Fruit fly (Drosophila melanogaster) whole organism, embryonic: ENCODE measurements around the gene tai.

Experiments
- Aef1 ChIP-seq: fragments of 200-800 bp; sonication (Bioruptor generic); IDR thresholded peaks from 3 replicates; pipeline ENCODE4 v1.3.6; 2022; ENCODE audit warnings: missing biosample characterization, missing genetic modification characterization
- Bgb ChIP-seq: fragments of 200-800 bp; sonication (Bioruptor generic); IDR thresholded peaks from 2 replicates; pipeline ENCODE4 v1.3.6; 2022; ENCODE audit warnings: missing biosample characterization, missing genetic modification characterization; ENCODE audit not compliant: partially characterized antibody
- CG10565 ChIP-seq: fragments of 200-800 bp; sonication (Bioruptor generic); optimal IDR thresholded peaks from 3 replicates; lab custom pipeline; 2016; ENCODE audit warnings: missing biosample characterization, mild to moderate bottlenecking, missing genetic modification characterization
- CG12104 ChIP-seq: fragments of 200-800 bp; sonication (Bioruptor generic); optimal IDR thresholded peaks from 3 replicates; lab custom pipeline; 2016; ENCODE audit warnings: missing biosample characterization, missing genetic modification characterization
- CG12659 ChIP-seq: fragments of 200-800 bp; sonication (Bioruptor generic); optimal IDR thresholded peaks from 3 replicates; lab custom pipeline; 2017; ENCODE audit warnings: mild to moderate bottlenecking, missing biosample characterization, missing genetic modification reagents, missing genetic modification characterization
- CG13296 ChIP-seq: fragments of 200-800 bp; sonication (Bioruptor generic); optimal IDR thresholded peaks from 3 replicates; lab custom pipeline; 2018; ENCODE audit warnings: missing biosample characterization, mild to moderate bottlenecking, missing genetic modification characterization
- CG14965 ChIP-seq: fragments of 200-800 bp; sonication (Bioruptor generic); optimal IDR thresholded peaks from 2 replicates; lab custom pipeline; 2016; ENCODE audit warnings: missing biosample characterization, missing genetic modification characterization, borderline replicate concordance
- CG15011 ChIP-seq: fragments of 200-800 bp; sonication (Bioruptor generic); optimal IDR thresholded peaks from 3 replicates; lab custom pipeline; 2018; ENCODE audit warnings: missing biosample characterization, mild to moderate bottlenecking, missing genetic modification characterization
- CG15269 ChIP-seq: fragments of 200-800 bp; sonication (Bioruptor generic); optimal IDR thresholded peaks from 2 replicates; lab custom pipeline; 2018; ENCODE audit warnings: missing biosample characterization, mild to moderate bottlenecking, missing genetic modification characterization, moderate library complexity
- CG15514 ChIP-seq: fragments of 200-800 bp; sonication (Bioruptor generic); optimal IDR thresholded peaks from 3 replicates; lab custom pipeline; 2017; ENCODE audit warnings: missing biosample characterization, missing genetic modification characterization, mild to moderate bottlenecking, moderate library complexity, missing genetic modification reagents
- CG17912 ChIP-seq: fragments of 200-800 bp; sonication (Bioruptor generic); optimal IDR thresholded peaks from 2 replicates; lab custom pipeline; 2018; ENCODE audit warnings: missing biosample characterization, mild to moderate bottlenecking, missing genetic modification characterization
- CG18764 ChIP-seq: fragments of 200-800 bp; sonication (Bioruptor generic); optimal IDR thresholded peaks from 3 replicates; lab custom pipeline; 2016; ENCODE audit warnings: missing biosample characterization, missing genetic modification characterization
- CG2678 ChIP-seq: fragments of 200-800 bp; sonication (Bioruptor generic); optimal IDR thresholded peaks from 3 replicates; lab custom pipeline; 2019; ENCODE audit warnings: missing biosample characterization, mild to moderate bottlenecking, missing genetic modification characterization, moderate library complexity
- CG32532 ChIP-seq: fragments of 200-800 bp; sonication (Bioruptor generic); IDR thresholded peaks from 2 replicates; pipeline ENCODE4 v1.3.6; 2022; ENCODE audit warnings: missing biosample characterization, missing genetic modification characterization
- CG4282 ChIP-seq: fragments of 200-800 bp; sonication (Bioruptor generic); optimal IDR thresholded peaks from 2 replicates; lab custom pipeline; 2016; ENCODE audit warnings: missing biosample characterization, missing genetic modification characterization
- CG6683 ChIP-seq: fragments of 200-800 bp; sonication (Bioruptor generic); optimal IDR thresholded peaks from 2 replicates; lab custom pipeline; 2017; ENCODE audit warnings: missing biosample characterization, mild to moderate bottlenecking, missing genetic modification characterization, missing genetic modification reagents
- CG6791 ChIP-seq: fragments of 200-800 bp; sonication (Bioruptor generic); IDR thresholded peaks from 3 replicates; pipeline ENCODE4 v1.3.6; 2022; ENCODE audit warnings: missing biosample characterization, missing genetic modification characterization; ENCODE audit not compliant: partially characterized antibody
- CG9215 ChIP-seq: fragments of 200-800 bp; sonication (Bioruptor generic); IDR thresholded peaks from 2 replicates; pipeline ENCODE4 v1.3.6; 2022; ENCODE audit warnings: missing biosample characterization, missing genetic modification characterization
- Chrac-16 ChIP-seq: fragments of 200-800 bp; sonication (Bioruptor generic); optimal IDR thresholded peaks from 3 replicates; lab custom pipeline; 2016; ENCODE audit warnings: missing biosample characterization, missing genetic modification characterization
- CoRest ChIP-seq: fragments of 200-800 bp; sonication (Bioruptor generic); optimal IDR thresholded peaks from 3 replicates; lab custom pipeline; 2018; ENCODE audit warnings: missing biosample characterization, mild to moderate bottlenecking, missing genetic modification characterization, moderate library complexity
- Dad ChIP-seq: fragments of 200-800 bp; sonication (Bioruptor generic); optimal IDR thresholded peaks from 3 replicates; lab custom pipeline; 2016; ENCODE audit warnings: missing biosample characterization, missing genetic modification characterization
- Dfd ChIP-seq, 2 experiments: fragments of >200 bp; optimal IDR thresholded peaks; 2 replicates each; lab custom pipeline; 2017; ENCODE audit warnings: missing biosample characterization in 2 of 2, missing genetic modification characterization in 2 of 2
- Fer3 ChIP-seq: fragments of 200-800 bp; sonication (Bioruptor generic); optimal IDR thresholded peaks from 2 replicates; lab custom pipeline; 2018; ENCODE audit warnings: missing biosample characterization, mild to moderate bottlenecking, missing genetic modification characterization, moderate library complexity
- Gug ChIP-seq: fragments of 200-800 bp; sonication (Bioruptor generic); IDR thresholded peaks from 4 replicates; pipeline ENCODE4 v1.3.6; 2022; ENCODE audit warnings: missing biosample characterization, missing genetic modification characterization
- HLH4C ChIP-seq: fragments of 200-800 bp; sonication (Bioruptor generic); IDR thresholded peaks from 3 replicates; pipeline ENCODE4 v1.3.6; 2022; ENCODE audit warnings: missing biosample characterization, missing genetic modification characterization; ENCODE audit not compliant: partially characterized antibody
- Hr51 ChIP-seq, 2 experiments: fragments of 200-800 bp; sonication (Bioruptor generic); optimal IDR thresholded peaks; 2 replicates in 1 of 2; 3 replicates in 1 of 2; lab custom pipeline; 2016 to 2018; ENCODE audit warnings: missing biosample characterization in 2 of 2, missing genetic modification characterization in 2 of 2, mild to moderate bottlenecking in 1 of 2, moderate library complexity in 1 of 2
- Hr78 ChIP-seq, 2 experiments: fragments of 200-800 bp in 1 of 2; fragments of >200 bp in 1 of 2; sonication (Bioruptor generic) in 1 of 2; optimal IDR thresholded peaks; 2 replicates each; lab custom pipeline; 2017 to 2019; ENCODE audit warnings: missing biosample characterization in 2 of 2, missing genetic modification characterization in 2 of 2, mild to moderate bottlenecking in 1 of 2, moderate library complexity in 1 of 2
- Lpt ChIP-seq: fragments of >200 bp; optimal IDR thresholded peaks from 2 replicates; lab custom pipeline; 2018; ENCODE audit warnings: missing biosample characterization, missing genetic modification characterization
- Med ChIP-seq: fragments of 200-800 bp; sonication (Bioruptor generic); peaks from one replicate; lab custom pipeline; 2016; ENCODE audit warnings: missing biosample characterization, missing genetic modification characterization, mild to moderate bottlenecking, inconsistent platforms, moderate library complexity
- Mrtf ChIP-seq: fragments of 200-800 bp; sonication (Bioruptor generic); IDR thresholded peaks from 3 replicates; pipeline ENCODE4 v1.3.6; 2022; ENCODE audit warnings: missing biosample characterization, missing genetic modification characterization
- Neu2 ChIP-seq: fragments of 200-800 bp; sonication (Bioruptor generic); optimal IDR thresholded peaks from 3 replicates; lab custom pipeline; 2016; ENCODE audit warnings: missing biosample characterization, missing genetic modification characterization, borderline replicate concordance
- Sox102F ChIP-seq: fragments of 200-800 bp; sonication (Bioruptor generic); optimal IDR thresholded peaks from 2 replicates; lab custom pipeline; 2018; ENCODE audit warnings: missing biosample characterization, mild to moderate bottlenecking, missing genetic modification characterization, moderate library complexity
- ewg ChIP-seq: fragments of 200-800 bp; sonication (Bioruptor generic); optimal IDR thresholded peaks from 3 replicates; lab custom pipeline; 2017; ENCODE audit warnings: mild to moderate bottlenecking, missing biosample characterization, missing genetic modification reagents, missing genetic modification characterization
- eyg ChIP-seq: fragments of 200-800 bp; sonication (Bioruptor generic); optimal IDR thresholded peaks from 3 replicates; lab custom pipeline; 2016; ENCODE audit warnings: missing biosample characterization, missing genetic modification characterization
- fd64A ChIP-seq: fragments of 200-800 bp; sonication (Bioruptor generic); optimal IDR thresholded peaks from 3 replicates; lab custom pipeline; 2018; ENCODE audit warnings: missing biosample characterization, mild to moderate bottlenecking, missing genetic modification characterization
- gcm2 ChIP-seq: fragments of 200-800 bp; sonication (Bioruptor generic); optimal IDR thresholded peaks from 2 replicates; lab custom pipeline; 2016; ENCODE audit warnings: missing biosample characterization, missing genetic modification characterization
- gt ChIP-seq: fragments of 200-800 bp; sonication (Bioruptor generic); IDR thresholded peaks from 2 replicates; pipeline ENCODE4 v1.3.6; 2022; ENCODE audit warnings: missing biosample characterization, missing genetic modification characterization
- h ChIP-seq: fragments of >200 bp; optimal IDR thresholded peaks from 2 replicates; lab custom pipeline; 2017
- hb ChIP-seq: fragments of 200-800 bp; sonication (Bioruptor generic); IDR thresholded peaks from 3 replicates; pipeline ENCODE4 v1.3.6; 2022; ENCODE audit warnings: missing biosample characterization, missing genetic modification characterization; ENCODE audit not compliant: partially characterized antibody
- kay ChIP-seq: fragments of 200-800 bp; sonication (Bioruptor generic); optimal IDR thresholded peaks from 2 replicates; lab custom pipeline; 2016; ENCODE audit warnings: missing biosample characterization, missing genetic modification characterization
- ken ChIP-seq: fragments of 200-800 bp; sonication (Bioruptor generic); IDR thresholded peaks from 3 replicates; pipeline ENCODE4 v1.3.6; 2022; ENCODE audit warnings: missing biosample characterization, missing genetic modification characterization
- lilli ChIP-seq: fragments of 200-800 bp; sonication (Bioruptor generic); optimal IDR thresholded peaks from 3 replicates; lab custom pipeline; 2016; ENCODE audit warnings: missing biosample characterization, missing genetic modification characterization
- odd ChIP-seq: fragments of 200-800 bp; sonication (Bioruptor generic); optimal IDR thresholded peaks from 2 replicates; lab custom pipeline; 2017; ENCODE audit warnings: missing biosample characterization, mild to moderate bottlenecking, missing genetic modification characterization
- pho ChIP-seq: fragments of 200-800 bp; sonication (Bioruptor generic); optimal IDR thresholded peaks from 2 replicates; lab custom pipeline; 2016; ENCODE audit warnings: missing biosample characterization, missing genetic modification characterization
- repo ChIP-seq: fragments of 200-800 bp; sonication (Bioruptor generic); optimal IDR thresholded peaks from 2 replicates; lab custom pipeline; 2016; ENCODE audit warnings: missing biosample characterization, missing genetic modification characterization
- ro ChIP-seq: fragments of 200-800 bp; sonication (Bioruptor generic); IDR thresholded peaks from 2 replicates; pipeline ENCODE4 v1.3.6; 2022; ENCODE audit warnings: missing biosample characterization, missing genetic modification characterization
- salm ChIP-seq: fragments of 200-800 bp; sonication (Bioruptor generic); optimal IDR thresholded peaks from 2 replicates; lab custom pipeline; 2018; ENCODE audit warnings: missing biosample characterization, mild to moderate bottlenecking, missing genetic modification characterization
- tap ChIP-seq: fragments of 200-800 bp; optimal IDR thresholded peaks from 3 replicates; lab custom pipeline; 2019; ENCODE audit warnings: missing biosample characterization, mild to moderate bottlenecking, missing genetic modification characterization, moderate library complexity
- tin ChIP-seq: fragments of 200-800 bp; sonication (Bioruptor generic); optimal IDR thresholded peaks from 3 replicates; lab custom pipeline; 2016; ENCODE audit warnings: missing biosample characterization, missing genetic modification characterization
- toy ChIP-seq: fragments of 200-800 bp; sonication (Bioruptor generic); IDR thresholded peaks from 2 replicates; pipeline ENCODE4 v1.3.6; 2022; ENCODE audit warnings: missing biosample characterization, missing genetic modification characterization

tai gene

DNA sequence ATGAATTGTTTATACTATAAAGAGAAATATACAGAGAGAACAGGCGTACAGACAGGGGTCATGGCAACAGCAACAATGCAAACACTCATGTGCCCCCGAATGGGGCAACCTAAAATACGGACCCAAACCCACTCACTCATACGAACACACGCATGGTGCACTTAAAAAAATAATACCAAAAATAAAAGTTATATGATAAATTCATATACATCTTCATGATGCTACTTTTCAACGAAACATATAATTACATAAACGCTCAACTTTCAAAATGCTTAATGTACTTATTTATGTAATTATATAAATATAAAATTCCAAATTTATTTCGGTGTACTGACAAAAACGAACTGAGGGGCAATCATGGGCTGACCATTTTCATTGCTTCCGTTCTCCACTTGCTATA lies 33.4 kb upstream of the tai start (continued):
- TF ChIP-seq salm (peak; percentile 72), CG14965 (no peak), CG12104 (GFP tag; lab: Kevin White, UChicago) (peak; percentile 47), CG15269 (tag; lab: Kevin White, UChicago) (peak; percentile 76), Dfd (GFP tag; optimal IDR thresholded peaks at IDR 0.05; lab: Kevin White, UChicago) (no peak), Aef1 (GFP tag; lab: Robert Waterston, UW) (peak; percentile 55; the same call in 1 of the 3 replicates), lilli (GFP tag; lab: Kevin White, UChicago) (peak; percentile 28), CoRest (tag; lab: Kevin White, UChicago) (peak; percentile 82), CG4282 (GFP tag; lab: Kevin White, UChicago) (no peak), Neu2 (GFP tag; lab: Kevin White, UChicago) (no peak), Hr78 (GFP tag; optimal IDR thresholded peaks at IDR 0.05; lab: Kevin White, UChicago) (peak in 1 of 2 experiments; percentile 79), CG6791 (GFP tag; lab: Robert Waterston, UW) (no peak), CG32532 (GFP tag; lab: Robert Waterston, UW) (peak; percentile 65), CG2678 (peak; percentile 85), ro (GFP tag; lab: Robert Waterston, UW) (0 out of 2 replicates have a peak, but pooled peaks have one; percentile 18), gt (GFP tag; lab: Robert Waterston, UW) (peak; percentile 57; the same call in 1 of the 2 replicates), toy (no peak), pho (no peak), CG15011 (GFP tag; lab: Kevin White, UChicago) (peak; percentile 56), CG17912 (no peak), repo (GFP tag; lab: Kevin White, UChicago) (no peak), eyg (GFP tag; lab: Kevin White, UChicago) (no peak), ken (GFP tag; lab: Robert Waterston, UW) (no peak), CG15514 (GFP tag; lab: Kevin White, UChicago) (no peak), h (lab: Kevin White, UChicago) (no peak), CG12659 (GFP tag; lab: Kevin White, UChicago) (peak; percentile 43), Sox102F (GFP tag; lab: Kevin White, UChicago) (peak; percentile 86), CG10565 (no peak), Dad (no peak), CG18764 (GFP tag; lab: Kevin White, UChicago) (peak; percentile 33), CG9215 (GFP tag; lab: Robert Waterston, UW) (no peak), Chrac-16 (GFP tag; lab: Kevin White, UChicago) (peak; percentile 55), odd (peak; percentile 44), kay (GFP tag; lab: Kevin White, UChicago) (no peak), Gug (GFP tag; lab: Robert Waterston, UW) (no peak), Med (GFP tag; lab: Kevin White, UChicago) (peak; percentile 63), Bgb (GFP tag; lab: Robert Waterston, UW) (no peak), CG6683 (GFP tag; lab: Kevin White, UChicago) (peak; percentile 32), Lpt (GFP tag; lab: Kevin White, UChicago) (no peak), Fer3 (tag; lab: Kevin White, UChicago) (peak; percentile 73), CG13296 (GFP tag; lab: Kevin White, UChicago) (peak; percentile 60), tin (GFP tag; lab: Kevin White, UChicago) (peak; percentile 65), HLH4C (no peak), tap (tag; lab: Kevin White, UChicago) (peak; percentile 85), hb (no peak), gcm2 (GFP tag; lab: Kevin White, UChicago) (no peak), Mrtf (GFP tag; lab: Robert Waterston, UW) (no peak), fd64A (GFP tag; lab: Kevin White, UChicago) (peak; percentile 30), ewg (GFP tag; lab: Kevin White, UChicago) (peak; percentile 25), Hr51 (GFP tag; optimal IDR thresholded peaks at IDR 0.05; lab: Kevin White, UChicago) (peak in 1 of 2 experiments; percentile 84)
